Worm (Caenorhabditis elegans) whole organism, early embryonic: Measurements from ENCODE around the gene mdf-2.
"Not testable (repeated sequence)": the region's sequence is repeated elsewhere in the genome, so short reads cannot be mapped to it uniquely, and the experiment has no call there.

ENCODE experiments used
- B0310.2 ChIP-seq: sonication (generic microtip); optimal IDR thresholded peaks from 2 replicates; lab custom pipeline; 2016; ENCODE audit warnings: mild to moderate bottlenecking, missing genetic modification characterization, missing compliant biosample characterization
- F13C5.2 ChIP-seq: sonication (generic microtip); optimal IDR thresholded peaks from 2 replicates; lab custom pipeline; 2017; ENCODE audit warnings: mild to moderate bottlenecking, missing genetic modification characterization, inconsistent platforms, missing compliant biosample characterization
- aly-1 ChIP-seq: sonication (generic microtip); optimal IDR thresholded peaks from 2 replicates; lab custom pipeline; 2016; ENCODE audit warnings: missing genetic modification characterization, missing compliant biosample characterization
- ama-1 ChIP-seq: fragments of 150-350 bp; optimal IDR thresholded peaks from 2 replicates; lab custom pipeline; 2014
- ceh-13 ChIP-seq: fragments of 200-800 bp; sonication (Bioruptor generic); optimal IDR thresholded peaks from 2 replicates; lab custom pipeline; 2018; ENCODE audit warnings: mild to moderate bottlenecking, missing genetic modification characterization, missing compliant biosample characterization
- ceh-36 ChIP-seq: sonication (generic microtip); optimal IDR thresholded peaks from 2 replicates; lab custom pipeline; 2016; ENCODE audit warnings: missing genetic modification characterization, inconsistent platforms, missing compliant biosample characterization
- ets-7 ChIP-seq: sonication (generic microtip); optimal IDR thresholded peaks from 2 replicates; lab custom pipeline; 2016; ENCODE audit warnings: missing genotype, missing genetic modification characterization, missing compliant biosample characterization
- flt-1 ChIP-seq: fragments of 200-800 bp; sonication (Bioruptor generic); IDR thresholded peaks from 2 replicates; pipeline ENCODE4 v1.3.6; 2022; ENCODE audit warnings: missing genetic modification characterization, missing compliant biosample characterization
- hmbx-1 ChIP-seq: sonication (generic microtip); optimal IDR thresholded peaks from 2 replicates; lab custom pipeline; 2016; ENCODE audit warnings: mild to moderate bottlenecking, missing genetic modification characterization, missing compliant biosample characterization
- hmg-4 ChIP-seq: fragments of 200-800 bp; sonication (Bioruptor generic); optimal IDR thresholded peaks from 2 replicates; lab custom pipeline; 2018; ENCODE audit warnings: mild to moderate bottlenecking, missing genetic modification characterization, missing compliant biosample characterization
- hnd-1 ChIP-seq: sonication (generic microtip); optimal IDR thresholded peaks from 2 replicates; lab custom pipeline; 2016; ENCODE audit warnings: missing genetic modification characterization, missing compliant biosample characterization
- pes-1 ChIP-seq: fragments of 200-800 bp; sonication (Bioruptor generic); IDR thresholded peaks from 2 replicates; pipeline ENCODE4 v1.3.6; 2022; ENCODE audit warnings: missing genetic modification reagents, missing genetic modification characterization, missing compliant biosample characterization
- scrt-1 ChIP-seq: fragments of 200-800 bp; sonication (Bioruptor generic); IDR thresholded peaks from 2 replicates; pipeline ENCODE4 v1.3.6; 2022; ENCODE audit warnings: missing genetic modification characterization, missing compliant biosample characterization
- sea-1 ChIP-seq: fragments of 200-800 bp; sonication (Bioruptor generic); conservative IDR thresholded peaks from 2 replicates; pipeline ENCODE4 v1.3.6; 2022; ENCODE audit warnings: missing genetic modification characterization, missing compliant biosample characterization
- tbx-11 ChIP-seq: fragments of 200-800 bp; sonication (Bioruptor generic); IDR thresholded peaks from 2 replicates; pipeline ENCODE4 v1.3.6; 2022; ENCODE audit warnings: missing genetic modification characterization, missing compliant biosample characterization
- tbx-37 ChIP-seq: fragments of 200-800 bp; sonication (Bioruptor generic); conservative IDR thresholded peaks from 2 replicates; pipeline ENCODE4 v1.3.6; 2022; ENCODE audit warnings: missing genetic modification reagents, missing genetic modification characterization, missing compliant biosample characterization
- tra-4 ChIP-seq: sonication (generic microtip); optimal IDR thresholded peaks from 2 replicates; lab custom pipeline; 2017; ENCODE audit warnings: missing genetic modification characterization, missing compliant biosample characterization

The mdf-2 gene

ce11 chrIV:2674915-2675314, 34.0 kb upstream of the mdf-2 start, which contains the start of gene gpx-4:
gpx-4 (minus strand) TSS chrIV:2675015.
- not testable (repeated sequence) for TF ChIP-seq tra-4; flt-1 (GFP tag; lab: Robert Waterston, UW); F13C5.2 (tag; lab: Kevin White, UChicago)

DNA sequence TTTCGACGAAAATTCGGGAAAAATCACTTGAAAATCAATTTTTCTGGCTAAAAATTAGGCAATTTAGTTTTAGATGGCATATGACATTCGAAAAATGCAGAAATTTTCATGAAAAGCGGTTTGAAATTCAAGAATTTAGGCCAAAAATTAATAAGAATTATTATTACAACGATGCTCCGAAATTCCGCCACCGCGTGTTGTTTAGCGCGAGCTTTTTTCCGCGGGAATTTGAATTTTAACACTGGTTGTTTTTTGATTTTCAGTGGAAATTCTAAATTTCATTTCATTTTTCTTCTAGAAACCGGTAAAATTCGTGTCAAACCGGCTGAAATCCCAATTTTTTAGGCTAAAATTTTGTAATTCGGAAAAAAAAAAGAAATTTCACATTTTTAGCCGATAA, 29.7 kb upstream of the mdf-2 start:
- TF ChIP-seq flt-1 (GFP tag; lab: Robert Waterston, UW) (no peak), aly-1 (tag; lab: Kevin White, UChicago) (no peak), ama-1 (lab: Kevin White, UChicago) (no peak), tbx-11 (no peak), ets-7 (tag; lab: Kevin White, UChicago) (no peak), pes-1 (GFP tag; lab: Robert Waterston, UW) (no peak), sea-1 (no peak), hmbx-1 (no peak)

DNA sequence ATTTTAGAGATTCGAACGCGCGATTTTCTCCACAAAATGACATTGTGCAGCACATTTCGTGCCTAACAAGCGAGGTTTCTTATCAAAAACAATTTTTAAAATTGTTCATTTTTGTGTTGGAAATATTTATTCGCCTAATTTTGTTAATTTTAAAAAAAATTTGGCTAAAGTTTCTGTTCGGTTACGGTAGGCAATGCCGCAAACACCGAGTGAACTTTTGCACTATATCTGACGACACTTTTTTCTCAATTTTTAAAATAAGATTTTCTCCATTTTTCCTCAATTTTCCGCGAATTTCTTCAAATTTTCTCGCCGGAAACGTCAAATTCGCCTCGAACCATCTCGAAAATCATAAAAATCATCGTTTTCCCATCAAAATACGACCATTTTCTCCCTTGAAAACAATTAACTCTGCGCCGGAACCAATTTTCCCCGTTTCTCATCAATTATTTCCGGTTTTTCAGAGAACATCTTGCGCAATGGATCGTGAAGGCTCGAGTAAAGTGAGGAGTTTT, 25.7 kb upstream of the mdf-2 start, which contains the start of gene Y69A2AR.1:
Gene Y69A2AR.1, plus strand, starts transcription at position 465 of the 515 bp plus-strand sequence.
- no peak for TF ChIP-seq tra-4
- no peak for TF ChIP-seq aly-1 (tag; lab: Kevin White, UChicago)
- no peak for TF ChIP-seq sea-1
- TF ChIP-seq hmg-4 (GFP tag; lab: Kevin White, UChicago), result no peak

DNA sequence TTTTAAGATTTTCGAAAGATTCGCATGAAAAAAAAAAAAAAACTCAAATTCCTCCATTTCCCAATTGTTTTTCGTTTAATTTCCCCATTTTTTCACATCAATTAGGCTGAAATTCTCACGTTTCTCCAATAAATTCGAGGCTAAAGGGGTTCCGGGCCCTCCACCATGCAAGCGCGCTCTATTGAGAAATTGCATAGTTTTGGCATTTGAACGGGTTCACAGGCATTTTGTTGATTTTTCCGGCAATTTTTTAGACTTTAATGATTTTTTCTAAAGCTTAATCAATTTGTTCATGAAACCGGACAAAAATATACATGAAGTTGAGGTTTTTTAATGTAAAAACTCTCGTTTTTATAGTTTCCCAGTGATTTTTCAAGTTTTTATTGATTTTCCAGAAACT, 25.2 kb upstream of the mdf-2 start:
- no peak for TF ChIP-seq ceh-13 (GFP tag; lab: Kevin White, UChicago)
- TF ChIP-seq hnd-1 (tag; lab: Kevin White, UChicago), result no peak
- no peak for TF ChIP-seq ama-1 (lab: Kevin White, UChicago)
- TF ChIP-seq F13C5.2 (tag; lab: Kevin White, UChicago), result no peak
- TF ChIP-seq hmbx-1, result no peak
- TF ChIP-seq ets-7 (tag; lab: Kevin White, UChicago), result no peak
- TF ChIP-seq sea-1, result no peak
- no peak for TF ChIP-seq aly-1 (tag; lab: Kevin White, UChicago)
- TF ChIP-seq ceh-36, result no peak
- TF ChIP-seq tbx-11, result no peak
- no peak for TF ChIP-seq tra-4
- TF ChIP-seq scrt-1 (GFP tag; lab: Robert Waterston, UW), result no peak
- TF ChIP-seq tbx-37 (GFP tag; lab: Robert Waterston, UW), result no peak
- no peak for TF ChIP-seq B0310.2 (tag; lab: Kevin White, UChicago)
- no peak for TF ChIP-seq hmg-4 (GFP tag; lab: Kevin White, UChicago)
- TF ChIP-seq flt-1 (GFP tag; lab: Robert Waterston, UW), result no peak
- TF ChIP-seq pes-1 (GFP tag; lab: Robert Waterston, UW), result no peak

- TF ChIP-seq ceh-36 (no peak), aly-1 (tag; lab: Kevin White, UChicago) (no peak), tra-4 (no peak), hnd-1 (tag; lab: Kevin White, UChicago) (no peak), ama-1 (lab: Kevin White, UChicago) (no peak), B0310.2 (tag; lab: Kevin White, UChicago) (no peak), sea-1 (no peak), ceh-13 (GFP tag; lab: Kevin White, UChicago) (no peak), tbx-11 (no peak), flt-1 (GFP tag; lab: Robert Waterston, UW) (no peak), hmg-4 (GFP tag; lab: Kevin White, UChicago) (no peak), pes-1 (GFP tag; lab: Robert Waterston, UW) (no peak), ets-7 (tag; lab: Kevin White, UChicago) (no peak), F13C5.2 (tag; lab: Kevin White, UChicago) (no peak), tbx-37 (GFP tag; lab: Robert Waterston, UW) (no peak)
Observed at ce11 chrIV:2665388-2665978, 24.6 kb upstream of the mdf-2 start.

DNA sequence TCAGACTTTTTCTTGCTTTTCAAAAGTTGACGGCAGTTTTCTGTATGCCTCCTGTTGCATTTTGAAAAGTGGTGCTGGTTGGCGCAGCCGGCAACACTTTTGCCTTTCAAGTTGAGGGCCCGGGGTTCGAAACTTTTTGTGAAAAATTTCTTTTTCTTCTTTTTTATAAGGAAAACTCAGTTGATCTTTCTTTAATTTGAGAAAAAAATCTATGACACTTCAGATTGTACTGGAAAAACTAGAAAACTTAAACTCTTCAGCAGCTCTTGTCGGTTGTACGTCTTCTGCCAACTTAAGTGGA, 23.9 kb upstream of the mdf-2 start:
- no peak for TF ChIP-seq tbx-11

DNA sequence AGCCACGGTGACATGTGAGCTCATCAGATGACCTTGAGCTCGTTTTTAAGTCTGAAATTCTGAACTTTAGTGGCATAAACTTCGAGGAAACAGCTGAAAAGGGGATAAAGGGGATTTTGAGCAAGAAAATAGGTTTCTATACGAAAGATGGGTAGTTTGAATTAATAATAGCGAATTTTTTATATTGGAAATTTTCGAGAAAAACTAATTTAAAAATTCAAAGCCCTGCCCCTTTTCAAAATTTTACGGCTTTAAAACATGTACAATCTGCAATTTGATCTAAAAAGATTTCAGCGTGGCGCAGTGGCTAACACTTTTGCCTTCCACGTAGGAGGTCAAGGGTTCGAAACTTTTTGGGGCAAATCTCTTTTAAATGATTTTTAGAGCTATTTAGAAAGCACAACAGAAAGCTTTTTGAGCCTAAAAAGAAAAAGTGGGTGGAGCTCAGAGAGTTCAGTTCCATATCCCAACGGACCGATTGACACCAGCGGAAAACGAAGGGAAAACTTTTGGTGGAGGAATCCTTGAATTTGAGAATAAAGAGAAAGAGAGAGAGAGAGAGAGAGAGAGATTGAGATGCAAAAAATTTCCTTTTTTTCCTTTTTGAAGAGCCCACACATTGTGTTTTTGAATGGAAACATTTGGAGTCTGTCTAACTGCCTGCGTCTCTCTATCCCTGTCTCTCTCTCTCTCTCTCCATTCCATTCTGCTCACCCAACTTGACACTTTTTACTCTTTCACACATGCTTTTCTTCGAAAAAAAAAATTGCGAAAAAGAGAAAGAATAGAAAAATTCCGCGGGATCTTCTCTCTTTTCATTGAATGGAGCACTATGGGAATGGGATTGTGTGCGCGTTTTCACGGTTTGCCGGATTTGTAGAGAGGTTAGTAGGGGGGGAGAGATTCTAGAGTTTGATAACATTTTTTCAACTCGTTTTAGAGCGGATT, 23.3 kb upstream of the mdf-2 start, which contains the start of gene Y69A2AR.31:
Gene Y69A2AR.31, minus strand, starts transcription at position 51 of the 948 bp plus-strand sequence.
- TF ChIP-seq tra-4, result no peak
- no peak for TF ChIP-seq aly-1 (tag; lab: Kevin White, UChicago)
- no peak for TF ChIP-seq B0310.2 (tag; lab: Kevin White, UChicago)
- no peak for TF ChIP-seq hmbx-1
- no peak for TF ChIP-seq tbx-37 (GFP tag; lab: Robert Waterston, UW)
- no peak for TF ChIP-seq hnd-1 (tag; lab: Kevin White, UChicago)
- TF ChIP-seq tbx-11, result no peak

ce11 chrIV:2658733-2659132, 17.8 kb upstream of the mdf-2 start:
- no peak for TF ChIP-seq flt-1 (GFP tag; lab: Robert Waterston, UW)
- TF ChIP-seq pes-1 (GFP tag; lab: Robert Waterston, UW), result 0 out of 2 replicates have a peak, but pooled peaks have one; percentile 54
